Fruit fly (Drosophila melanogaster) whole organism, wandering third instar larva: Measurements from ENCODE around the gene CG14506.

Source experiments
- Jra ChIP-seq: sonication (Bioruptor generic); optimal IDR thresholded peaks from 2 replicates; lab custom pipeline; 2016; ENCODE audit warnings: missing biosample characterization, missing genetic modification characterization
- OdsH ChIP-seq: fragments of 200-800 bp; sonication (Bioruptor generic); optimal IDR thresholded peaks from 2 replicates; lab custom pipeline; 2016; ENCODE audit warnings: missing biosample characterization, mild to moderate bottlenecking, missing genetic modification characterization
- brk ChIP-seq: fragments of 200-800 bp; sonication (Bioruptor generic); optimal IDR thresholded peaks from 2 replicates; lab custom pipeline; 2016; ENCODE audit warnings: missing biosample characterization, mild to moderate bottlenecking, missing genetic modification characterization
- h ChIP-seq: fragments of 200-800 bp; sonication (Bioruptor generic); optimal IDR thresholded peaks from 3 replicates; lab custom pipeline; 2016; ENCODE audit warnings: missing biosample characterization, mild to moderate bottlenecking, missing genetic modification characterization
- lola ChIP-seq: fragments of >200 bp; optimal IDR thresholded peaks from 2 replicates; lab custom pipeline; 2017; ENCODE audit warnings: missing biosample characterization, missing genetic modification characterization
- pan ChIP-seq: fragments of >200 bp; optimal IDR thresholded peaks from 2 replicates; lab custom pipeline; 2017
- psq ChIP-seq: fragments of 200-800 bp; sonication (Bioruptor generic); optimal IDR thresholded peaks from 3 replicates; lab custom pipeline; 2017; ENCODE audit warnings: missing biosample characterization, mild to moderate bottlenecking, missing genetic modification characterization, moderate library complexity

dm6 chr3R:29256811-29257439 lies 40.1 kb downstream of the CG14506 start:
- no peak for TF ChIP-seq Jra (GFP tag; lab: Kevin White, UChicago)
- TF ChIP-seq OdsH: peak; percentile 81
- TF ChIP-seq lola (GFP tag; lab: Kevin White, UChicago): no peak
- TF ChIP-seq pan (lab: Kevin White, UChicago): no peak
- TF ChIP-seq h: peak; percentile 86
- TF ChIP-seq psq (GFP tag; lab: Kevin White, UChicago): peak; percentile 78
- TF ChIP-seq brk (GFP tag; lab: Kevin White, UChicago): peak; percentile 71
